Worm (Caenorhabditis elegans): Measurements from ENCODE around the gene sar-1.

Gene sar-1

DNA sequence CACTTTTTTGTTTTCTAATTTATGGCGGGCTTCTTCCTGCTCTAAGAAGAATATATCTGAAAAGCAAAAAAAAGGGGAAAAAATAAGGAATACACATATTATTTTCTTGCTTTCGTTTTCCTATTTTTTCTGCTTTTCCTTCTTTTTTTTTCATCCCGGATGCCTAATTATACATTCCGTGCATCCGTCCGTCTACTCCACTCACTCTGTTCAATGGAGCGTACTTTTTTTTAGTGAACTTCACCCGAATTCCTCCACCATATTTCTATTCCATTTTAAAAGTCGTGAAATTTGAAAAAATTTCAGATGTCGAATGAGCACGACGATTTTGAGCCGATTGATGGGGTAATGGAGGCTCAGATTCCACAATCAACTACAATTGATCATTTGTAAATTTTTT lies 23.1 kb upstream of the sar-1 start, which contains the start of gene ZK185.2:
Gene ZK185.2, plus strand, starts transcription at position 301 of the 400 bp plus-strand sequence.
- no peak for TF ChIP-seq cnd-1 (tag; optimal IDR thresholded peaks at IDR 0.05)
- no peak for TF ChIP-seq lsy-2 (tag; optimal IDR thresholded peaks at IDR 0.05)
- no peak for TF ChIP-seq mab-5 (tag; optimal IDR thresholded peaks at IDR 0.05)
- no peak for TF ChIP-seq lin-13 (tag; optimal IDR thresholded peaks at IDR 0.05)
- TF ChIP-seq drap-1 (GFP tag; optimal IDR thresholded peaks at IDR 0.05): no peak
- no peak for TF ChIP-seq lin-32 (GFP tag; optimal IDR thresholded peaks at IDR 0.05)
- TF ChIP-seq snpc-4 (tag; optimal IDR thresholded peaks at IDR 0.05): no peak
- TF ChIP-seq sem-2 (GFP tag; optimal IDR thresholded peaks at IDR 0.05): no peak
- no peak for TF ChIP-seq flh-1 (GFP tag; optimal IDR thresholded peaks at IDR 0.05)
- TF ChIP-seq nhr-12 (tag; optimal IDR thresholded peaks at IDR 0.05): no peak
- TF ChIP-seq mls-2 (tag; optimal IDR thresholded peaks at IDR 0.05): no peak
- no peak for TF ChIP-seq sptf-1 (tag; optimal IDR thresholded peaks at IDR 0.05)

DNA sequence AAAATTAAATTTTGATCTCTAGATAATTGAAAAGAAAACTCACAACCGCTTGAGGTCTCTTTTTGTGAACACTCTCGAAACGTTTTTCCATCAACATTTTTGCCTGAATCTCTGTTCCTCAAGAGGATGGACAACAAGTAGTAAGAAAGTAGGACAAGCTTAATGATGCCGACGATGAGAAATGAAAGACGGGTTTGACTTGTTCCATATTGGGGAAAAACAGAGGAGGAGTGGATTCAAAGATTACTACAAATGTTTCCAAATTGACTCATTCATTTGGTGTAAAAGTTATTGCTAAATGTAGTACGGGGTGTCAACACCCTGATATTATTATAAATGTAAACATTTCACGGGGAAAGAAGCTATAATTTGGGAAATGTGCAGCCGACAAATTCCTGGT lies 19.9 kb upstream of the sar-1 start, which contains the start of gene ZK185.4:
Gene ZK185.4, minus strand, starts transcription at position 101 of the 400 bp plus-strand sequence.
- TF ChIP-seq unc-39 (tag; optimal IDR thresholded peaks at IDR 0.05) (no peak), cnd-1 (tag; optimal IDR thresholded peaks at IDR 0.05) (no peak), nhr-237 (tag; optimal IDR thresholded peaks at IDR 0.05) (no peak), nhr-28 (tag; optimal IDR thresholded peaks at IDR 0.05) (no peak), tbx-8 (GFP tag; optimal IDR thresholded peaks at IDR 0.05) (no peak), ces-1 (GFP tag; optimal IDR thresholded peaks at IDR 0.05) (no peak), hlh-1 (tag; optimal IDR thresholded peaks at IDR 0.05) (no peak), ztf-11 (tag; optimal IDR thresholded peaks at IDR 0.05) (no peak), sptf-1 (tag; optimal IDR thresholded peaks at IDR 0.05) (no peak), ceh-39 (tag; optimal IDR thresholded peaks at IDR 0.05) (no peak), pha-4 (tag; optimal IDR thresholded peaks at IDR 0.05) (no peak), lin-13 (tag; optimal IDR thresholded peaks at IDR 0.05) (no peak), elt-3 (tag; optimal IDR thresholded peaks at IDR 0.05) (no peak), unc-120 (tag; optimal IDR thresholded peaks at IDR 0.05; ENCODE audit: poor library complexity, severe bottlenecking) (no peak), bed-3 (GFP tag; optimal IDR thresholded peaks at IDR 0.05) (no peak), mep-1 (tag; optimal IDR thresholded peaks at IDR 0.05) (no peak), ham-2 (GFP tag; optimal IDR thresholded peaks at IDR 0.05) (no peak)

DNA sequence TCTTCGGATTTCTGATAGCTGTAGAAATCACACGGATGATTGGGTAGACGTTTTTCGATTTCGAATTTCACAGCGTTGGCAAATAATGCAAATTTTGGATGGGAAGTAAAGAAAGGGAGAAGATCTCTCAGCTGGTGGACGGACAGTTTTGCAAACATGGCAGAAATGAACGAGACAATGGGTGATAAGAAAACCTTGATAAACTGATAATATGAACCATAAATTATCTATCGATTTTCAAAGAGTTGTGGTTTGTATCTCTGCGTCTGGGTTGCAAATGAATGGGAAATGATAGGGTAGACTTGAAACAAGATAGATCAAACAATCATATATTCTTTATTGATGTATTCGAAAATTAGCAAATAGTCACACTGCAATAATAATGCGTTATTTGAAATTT lies 17.1 kb upstream of the sar-1 start, which contains the start of gene ZK185.3:
Gene ZK185.3, minus strand, starts transcription at position 263 of the 400 bp plus-strand sequence.
- no peak for TF ChIP-seq unc-62 (GFP tag; optimal IDR thresholded peaks at IDR 0.05)
- TF ChIP-seq sptf-1 (tag; optimal IDR thresholded peaks at IDR 0.05): no peak
- no peak for TF ChIP-seq nhr-237 (tag; optimal IDR thresholded peaks at IDR 0.05)
- TF ChIP-seq hlh-1 (tag; optimal IDR thresholded peaks at IDR 0.05): no peak
- TF ChIP-seq unc-120 (tag; optimal IDR thresholded peaks at IDR 0.05; ENCODE audit: poor library complexity, severe bottlenecking): no peak
- TF ChIP-seq flh-1 (GFP tag; optimal IDR thresholded peaks at IDR 0.05): no peak
- no peak for TF ChIP-seq lin-32 (GFP tag; optimal IDR thresholded peaks at IDR 0.05)
- no peak for TF ChIP-seq ceh-43 (GFP tag; optimal IDR thresholded peaks at IDR 0.05)
- no peak for TF ChIP-seq nhr-28 (tag; optimal IDR thresholded peaks at IDR 0.05)
- no peak for TF ChIP-seq M03D4.4 (tag; optimal IDR thresholded peaks at IDR 0.05)
- no peak for TF ChIP-seq nhr-12 (tag; optimal IDR thresholded peaks at IDR 0.05)
- no peak for TF ChIP-seq ham-2 (GFP tag; optimal IDR thresholded peaks at IDR 0.05)
- TF ChIP-seq bed-3 (GFP tag; optimal IDR thresholded peaks at IDR 0.05): no peak
- no peak for TF ChIP-seq unc-39 (tag; optimal IDR thresholded peaks at IDR 0.05)
- TF ChIP-seq tbx-8 (GFP tag; optimal IDR thresholded peaks at IDR 0.05): no peak

DNA sequence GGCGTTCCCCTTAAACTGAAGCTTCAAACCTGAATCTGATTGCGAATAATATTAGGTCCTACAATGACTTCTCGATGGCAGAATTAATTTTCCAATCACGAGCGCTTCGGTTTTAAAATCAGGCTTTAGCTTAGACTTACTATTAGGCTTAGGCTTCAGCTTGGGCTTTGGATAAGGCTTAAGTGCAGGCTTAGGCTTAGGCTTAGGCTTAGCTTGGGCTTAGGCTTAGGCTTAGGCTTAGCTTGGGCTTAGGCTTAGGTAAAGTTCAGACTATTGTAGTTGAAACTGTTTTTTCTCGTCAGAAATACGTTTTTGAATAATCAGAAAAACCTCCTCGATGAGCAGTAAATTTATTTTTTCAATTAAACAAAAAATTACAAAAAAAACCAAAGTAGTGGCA lies 13.6 kb upstream of the sar-1 start:
- TF ChIP-seq mab-5 (tag; optimal IDR thresholded peaks at IDR 0.05): no peak
- TF ChIP-seq cnd-1 (tag; optimal IDR thresholded peaks at IDR 0.05): no peak
- no peak for TF ChIP-seq ceh-83 (GFP tag; optimal IDR thresholded peaks at IDR 0.05)
- no peak for TF ChIP-seq pha-4 (tag; optimal IDR thresholded peaks at IDR 0.05)
- no peak for TF ChIP-seq M03D4.4 (tag; optimal IDR thresholded peaks at IDR 0.05)

DNA sequence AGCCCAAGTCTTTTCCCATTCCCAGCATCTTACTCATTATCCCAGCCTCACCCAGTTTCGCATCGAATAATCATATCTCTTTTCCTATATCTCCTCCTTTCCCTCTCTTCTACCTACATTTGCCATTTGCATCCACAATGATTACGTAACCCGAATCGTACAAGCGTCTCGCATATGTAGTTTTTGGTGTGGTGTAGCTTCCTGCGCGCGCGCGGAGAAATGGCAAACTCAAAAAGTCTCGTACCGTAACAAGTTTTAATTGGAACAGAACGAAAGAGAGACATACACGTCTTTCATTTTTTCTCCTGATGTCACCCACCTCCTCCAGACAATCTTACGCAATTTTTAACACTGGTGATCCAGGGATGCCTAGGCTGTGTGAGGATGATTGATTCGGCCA lies 12.9 kb upstream of the sar-1 start:
- TF ChIP-seq ces-1 (GFP tag; optimal IDR thresholded peaks at IDR 0.05): no peak
- no peak for TF ChIP-seq mab-5 (tag; optimal IDR thresholded peaks at IDR 0.05)
- TF ChIP-seq nhr-76 (tag; optimal IDR thresholded peaks at IDR 0.05): no peak
- no peak for TF ChIP-seq tbx-8 (GFP tag; optimal IDR thresholded peaks at IDR 0.05)
- no peak for TF ChIP-seq ceh-83 (GFP tag; optimal IDR thresholded peaks at IDR 0.05)
- TF ChIP-seq unc-62 (GFP tag; optimal IDR thresholded peaks at IDR 0.05): no peak
- no peak for TF ChIP-seq nhr-237 (tag; optimal IDR thresholded peaks at IDR 0.05)
- TF ChIP-seq snpc-4 (tag; optimal IDR thresholded peaks at IDR 0.05): no peak
- TF ChIP-seq unc-120 (tag; optimal IDR thresholded peaks at IDR 0.05; ENCODE audit: poor library complexity, severe bottlenecking): no peak
- TF ChIP-seq ztf-11 (tag; optimal IDR thresholded peaks at IDR 0.05): no peak
- no peak for TF ChIP-seq unc-39 (tag; optimal IDR thresholded peaks at IDR 0.05)
- no peak for TF ChIP-seq hlh-1 (tag; optimal IDR thresholded peaks at IDR 0.05)
- TF ChIP-seq sem-2 (GFP tag; optimal IDR thresholded peaks at IDR 0.05): no peak
- TF ChIP-seq M03D4.4 (tag; optimal IDR thresholded peaks at IDR 0.05): no peak
- no peak for TF ChIP-seq nhr-2 (tag; optimal IDR thresholded peaks at IDR 0.05)
- TF ChIP-seq nhr-28 (tag; optimal IDR thresholded peaks at IDR 0.05): no peak
- no peak for TF ChIP-seq ham-2 (GFP tag; optimal IDR thresholded peaks at IDR 0.05)

Data from whole organism, mixed stage, embryonic.